Worm (Caenorhabditis elegans) whole organism, early embryonic: ENCODE data around the gene msp-10.

Experiments used
- ama-1 ChIP-seq: fragments of 150-350 bp; optimal IDR thresholded peaks from 2 replicates; lab custom pipeline; 2014
- ceh-36 ChIP-seq: sonication (generic microtip); optimal IDR thresholded peaks from 2 replicates; lab custom pipeline; 2016; ENCODE audit warnings: missing genetic modification characterization, inconsistent platforms, missing compliant biosample characterization
- flt-1 ChIP-seq: fragments of 200-800 bp; sonication (Bioruptor generic); IDR thresholded peaks from 2 replicates; pipeline ENCODE4 v1.3.6; 2022; ENCODE audit warnings: missing genetic modification characterization, missing compliant biosample characterization
- tbx-11 ChIP-seq: fragments of 200-800 bp; sonication (Bioruptor generic); IDR thresholded peaks from 2 replicates; pipeline ENCODE4 v1.3.6; 2022; ENCODE audit warnings: missing genetic modification characterization, missing compliant biosample characterization
- tra-4 ChIP-seq: sonication (generic microtip); optimal IDR thresholded peaks from 2 replicates; lab custom pipeline; 2017; ENCODE audit warnings: missing genetic modification characterization, missing compliant biosample characterization

DNA sequence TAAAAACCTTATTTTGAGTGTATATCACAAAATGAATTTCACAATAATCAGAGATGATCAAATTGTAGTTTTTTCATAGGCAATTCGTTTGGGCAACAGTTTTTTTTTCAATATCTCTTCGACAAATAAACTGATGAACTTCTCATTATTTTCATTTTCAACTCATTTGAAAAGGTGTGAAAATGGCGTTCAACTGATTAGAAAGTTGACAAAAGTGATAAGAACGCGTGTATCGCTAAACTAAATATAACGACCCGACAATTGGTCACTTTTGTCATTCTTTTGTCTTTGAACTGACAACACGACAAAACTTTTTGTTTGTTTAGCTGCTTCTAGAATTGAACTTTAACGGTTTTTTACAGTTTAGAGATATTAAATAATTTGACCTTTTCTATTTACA, 17.5 kb downstream of the msp-10 start:
- TF ChIP-seq tbx-11 (GFP tag; lab: Robert Waterston, UW) (no peak), ama-1 (lab: Kevin White, UChicago) (no peak), flt-1 (GFP tag; lab: Robert Waterston, UW) (no peak), ceh-36 (tag; lab: Kevin White, UChicago) (no peak), tra-4 (no peak)
